Worm (Caenorhabditis elegans) whole organism, L4/young adult: ENCODE results near the gene F38A1.13.

Source experiments
- W03F9.2 ChIP-seq: fragments of 150-350 bp; optimal IDR thresholded peaks from 2 replicates; lab custom pipeline; 2014; ENCODE audit warnings: missing biosample characterization, missing genetic modification characterization
- dao-5 ChIP-seq: sonication (generic microtip); optimal IDR thresholded peaks from 2 replicates; lab custom pipeline; 2016; ENCODE audit warnings: missing genotype, missing genetic modification characterization, moderate library complexity, missing compliant biosample characterization
- him-1 ChIP-seq: sonication (generic microtip); optimal IDR thresholded peaks from 2 replicates; lab custom pipeline; 2016; ENCODE audit warnings: missing genotype, missing genetic modification reagents, missing genetic modification characterization, missing compliant biosample characterization

- TF ChIP-seq dao-5 (tag; lab: Kevin White, UChicago), result no peak
- TF ChIP-seq him-1 (tag; lab: Kevin White, UChicago), result no peak
- no peak for TF ChIP-seq W03F9.2 (tag; lab: Kevin White, UChicago)
Measured at ce11 chrIV:1260474-1260873, 4.6 kb upstream of the F38A1.13 start.
